Fruit fly (Drosophila melanogaster): ENCODE measurements around the gene CG4497.

CG4497 gene

DNA sequence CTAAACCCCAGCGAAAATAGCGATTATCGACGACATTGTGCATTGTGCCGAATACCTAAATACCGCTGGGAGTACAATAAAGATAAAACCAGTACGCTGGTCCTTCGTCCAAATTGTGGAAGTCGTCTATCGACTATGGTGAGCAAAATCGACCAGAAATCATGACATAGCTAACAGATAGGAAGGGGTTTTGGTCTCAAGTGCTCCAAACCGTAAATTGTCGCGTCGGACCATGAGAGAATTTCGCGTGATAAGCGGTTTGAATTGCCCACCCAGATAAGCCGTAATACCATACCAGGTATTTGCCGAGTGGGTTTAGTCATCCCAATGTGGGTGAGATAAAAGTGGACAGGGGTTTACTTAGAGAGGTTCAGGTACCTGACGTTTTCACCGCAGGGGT, 23.5 kb upstream of the CG4497 start:
- TF ChIP-seq HLH106 (tag; optimal IDR thresholded peaks at IDR 0.05), result no peak
- TF ChIP-seq Abd-B (GFP tag; optimal IDR thresholded peaks at IDR 0.05), result no peak
- no peak for TF ChIP-seq Dif (GFP tag; optimal IDR thresholded peaks at IDR 0.05; ENCODE audit: partially characterized antibody)
- TF ChIP-seq Hr78 (GFP tag; optimal IDR thresholded peaks at IDR 0.05), result no peak
- TF ChIP-seq Hr83 (GFP tag; optimal IDR thresholded peaks at IDR 0.05; ENCODE audit: poor library complexity, severe bottlenecking), result no peak
- TF ChIP-seq Sp1 (GFP tag; optimal IDR thresholded peaks at IDR 0.05), result no peak
- TF ChIP-seq CrebA (GFP tag; optimal IDR thresholded peaks at IDR 0.05; ENCODE audit: borderline replicate concordance), result peak; percentile 14
- TF ChIP-seq Dfd (GFP tag; optimal IDR thresholded peaks at IDR 0.05), result no peak
- TF ChIP-seq foxo (GFP tag; optimal IDR thresholded peaks at IDR 0.05), result peak in 1 of 2 experiments; percentile 5
- TF ChIP-seq woc (GFP tag; optimal IDR thresholded peaks at IDR 0.05), result no peak
- no peak for TF ChIP-seq CG9705 (GFP tag; optimal IDR thresholded peaks at IDR 0.05)
- TF ChIP-seq h (GFP tag; optimal IDR thresholded peaks at IDR 0.05), result peak; percentile 27
- no peak for TF ChIP-seq Rel (GFP tag; optimal IDR thresholded peaks at IDR 0.05)
- peak; percentile 44 for TF ChIP-seq Rel (tag; optimal IDR thresholded peaks at IDR 0.05)

DNA sequence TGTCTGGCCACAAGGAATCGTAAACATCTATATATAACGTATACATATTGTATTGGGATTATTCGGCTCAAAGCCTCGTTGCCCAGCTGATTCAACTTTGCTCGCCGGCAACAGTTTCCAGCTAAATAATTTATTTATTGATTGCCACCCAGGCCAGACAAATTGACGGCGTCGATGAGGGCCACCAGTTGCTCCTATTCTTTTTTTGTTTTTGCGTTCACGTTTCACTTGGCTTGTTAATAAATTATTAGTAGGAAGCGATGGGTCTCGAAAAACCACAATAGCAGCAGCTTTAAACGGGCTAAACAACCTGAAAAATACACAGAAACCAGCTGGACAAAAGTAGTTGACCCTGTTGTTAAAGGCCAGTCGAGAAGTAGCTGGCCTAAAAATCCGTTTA, 22.7 kb upstream of the CG4497 start:
- TF ChIP-seq psq (GFP tag; optimal IDR thresholded peaks at IDR 0.05) (no peak), brk (GFP tag; optimal IDR thresholded peaks at IDR 0.05) (no peak), rgr (GFP tag; optimal IDR thresholded peaks at IDR 0.05) (no peak), jim (GFP tag; optimal IDR thresholded peaks at IDR 0.05) (no peak), sv (GFP tag; optimal IDR thresholded peaks at IDR 0.05) (no peak), GATAd (GFP tag; optimal IDR thresholded peaks at IDR 0.05) (no peak), tai (GFP tag; optimal IDR thresholded peaks at IDR 0.05) (no peak), lola (GFP tag; optimal IDR thresholded peaks at IDR 0.05) (no peak)

DNA sequence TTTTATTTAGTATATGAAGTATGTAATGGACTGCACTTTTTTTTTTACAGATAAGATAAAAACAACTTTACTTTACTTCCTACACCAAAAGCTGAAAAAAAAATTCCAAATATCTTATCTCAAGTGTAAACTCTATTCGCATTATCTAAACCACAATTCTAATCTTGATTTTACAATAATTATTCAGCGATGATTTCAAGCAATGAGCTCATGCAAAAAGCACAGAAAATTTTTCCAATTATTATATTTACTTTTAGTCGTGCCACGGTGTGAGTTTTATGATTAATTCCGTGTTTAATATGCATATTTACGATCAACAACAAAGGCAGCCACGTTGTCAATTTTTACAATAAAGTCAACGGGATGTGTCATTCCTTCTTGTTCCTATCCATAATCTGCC, 21.9 kb upstream of the CG4497 start:
- TF ChIP-seq h (GFP tag; optimal IDR thresholded peaks at IDR 0.05), result no peak
- TF ChIP-seq dmrt93B (GFP tag; optimal IDR thresholded peaks at IDR 0.05), result no peak
- no peak for TF ChIP-seq Myc (optimal IDR thresholded peaks at IDR 0.05)
- TF ChIP-seq jim (GFP tag; optimal IDR thresholded peaks at IDR 0.05), result no peak
- TF ChIP-seq brk (GFP tag; optimal IDR thresholded peaks at IDR 0.05), result no peak
- TF ChIP-seq Dif (GFP tag; optimal IDR thresholded peaks at IDR 0.05; ENCODE audit: partially characterized antibody), result no peak

DNA sequence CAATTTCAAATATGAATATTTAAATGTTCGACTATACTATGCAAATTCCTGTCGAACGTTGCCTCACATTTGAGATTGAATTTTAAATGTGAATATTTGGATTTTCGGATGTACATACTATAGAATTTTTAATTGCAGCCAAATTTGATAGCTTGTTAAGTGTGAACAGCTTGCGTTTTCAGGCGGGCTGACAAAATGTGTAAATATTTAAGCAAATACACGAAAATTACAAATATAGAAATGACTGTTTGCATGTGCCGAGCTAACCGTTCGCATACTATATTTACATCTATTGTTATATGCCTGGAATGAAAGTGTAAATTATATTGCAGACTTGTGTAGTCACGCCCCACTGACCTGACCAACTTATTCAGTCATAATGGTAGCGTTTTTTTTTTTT, 21.3 kb upstream of the CG4497 start:
- TF ChIP-seq jim (GFP tag; optimal IDR thresholded peaks at IDR 0.05) (no peak), Hr83 (GFP tag; optimal IDR thresholded peaks at IDR 0.05; ENCODE audit: poor library complexity, severe bottlenecking) (no peak)

DNA sequence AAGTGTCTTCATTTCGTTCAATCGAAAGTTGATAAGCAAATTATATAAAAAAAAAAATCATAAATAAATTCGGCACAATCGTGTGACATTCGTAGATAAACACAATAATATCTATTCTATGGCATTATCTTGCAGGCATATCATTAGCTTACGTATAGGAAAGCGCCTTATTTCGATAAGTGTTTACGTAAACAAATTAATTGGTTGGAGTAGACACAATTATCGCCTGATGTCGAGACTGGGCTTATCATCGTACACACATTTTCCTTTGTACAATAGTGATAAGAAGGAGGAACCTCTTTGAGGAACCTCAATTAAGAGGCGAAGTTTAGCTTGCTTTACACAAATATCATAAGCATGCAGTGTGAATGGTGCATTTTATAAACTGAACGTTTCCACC, 20.5 kb upstream of the CG4497 start:
- TF ChIP-seq brk (GFP tag; optimal IDR thresholded peaks at IDR 0.05) (peak; percentile 2), Mio (GFP tag; optimal IDR thresholded peaks at IDR 0.05) (no peak)

DNA sequence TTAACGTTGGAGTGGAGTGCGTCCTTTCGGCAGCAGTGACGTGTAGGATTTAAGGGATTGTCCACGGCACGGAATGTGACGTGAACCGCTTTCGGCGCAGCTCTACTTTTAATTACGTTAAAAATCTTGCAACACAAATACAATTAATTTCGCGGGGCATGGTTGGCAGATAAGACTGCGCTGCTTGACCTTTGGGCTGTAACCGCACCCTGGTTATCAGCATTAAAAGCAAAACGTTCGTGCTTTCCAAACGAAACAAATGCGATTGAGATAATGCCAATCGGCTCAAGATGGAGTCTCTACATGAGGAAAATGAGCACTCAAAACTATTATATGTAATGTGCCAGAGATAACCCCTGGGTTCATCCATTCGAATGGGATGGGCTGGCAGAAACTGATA, 19.1 kb upstream of the CG4497 start:
- TF ChIP-seq pan (optimal IDR thresholded peaks at IDR 0.05) (no peak), brk (GFP tag; optimal IDR thresholded peaks at IDR 0.05) (no peak)

DNA sequence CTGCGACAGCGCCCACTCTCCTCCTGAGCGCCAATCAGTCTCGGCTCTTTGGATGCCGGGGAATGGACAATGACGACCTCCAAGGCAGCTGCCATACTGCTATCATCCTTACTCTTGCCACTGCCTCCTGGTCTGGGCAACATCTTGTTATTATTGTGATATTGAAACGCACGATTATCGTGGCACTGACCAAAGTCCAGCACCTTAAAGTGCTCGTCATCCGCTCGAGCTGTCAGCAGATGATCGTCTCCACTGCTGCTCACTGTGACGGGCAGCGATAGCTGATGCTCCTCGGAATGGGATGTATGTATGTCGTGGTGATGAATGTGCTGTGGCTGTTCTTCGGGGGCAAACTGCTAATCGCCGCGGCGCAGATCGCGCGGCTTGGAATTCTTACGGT, 13.3 kb upstream of the CG4497 start:
- TF ChIP-seq Dif (GFP tag; optimal IDR thresholded peaks at IDR 0.05; ENCODE audit: partially characterized antibody) (no peak), CrebA (GFP tag; optimal IDR thresholded peaks at IDR 0.05; ENCODE audit: borderline replicate concordance) (no peak), Myc (optimal IDR thresholded peaks at IDR 0.05) (no peak), dl (GFP tag; optimal IDR thresholded peaks at IDR 0.05; ENCODE audit: insufficient read depth in 1 of 2, partially characterized antibody in 2 of 2) (no peak), tai (GFP tag; optimal IDR thresholded peaks at IDR 0.05) (no peak), Mio (GFP tag; optimal IDR thresholded peaks at IDR 0.05) (no peak), Jra (GFP tag; optimal IDR thresholded peaks at IDR 0.05) (no peak)

DNA sequence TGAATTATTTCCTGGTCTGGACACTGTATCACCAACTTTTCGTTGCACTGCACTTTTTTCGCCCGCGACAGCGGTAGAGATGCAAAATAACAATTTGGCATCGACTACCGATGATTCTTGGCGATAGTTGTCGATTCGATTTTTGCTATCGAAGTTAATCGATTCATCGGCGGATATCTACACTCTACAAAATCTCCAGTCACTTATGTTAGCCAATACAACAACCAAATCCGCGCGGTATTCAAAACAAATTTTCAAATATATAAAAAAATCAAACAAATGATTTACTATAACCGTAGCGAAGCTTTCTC, 9.7 kb upstream of the CG4497 start, which contains the start of gene CG4502:
CG4502 (minus strand) TSS at position 93 of the 311 bp plus-strand sequence.
- no peak for TF ChIP-seq lola (GFP tag; optimal IDR thresholded peaks at IDR 0.05)
- no peak for TF ChIP-seq usp (GFP tag; optimal IDR thresholded peaks at IDR 0.05)
- no peak for TF ChIP-seq dmrt93B (GFP tag; optimal IDR thresholded peaks at IDR 0.05)
- TF ChIP-seq ey (GFP tag; optimal IDR thresholded peaks at IDR 0.05), result no peak
- TF ChIP-seq pan (optimal IDR thresholded peaks at IDR 0.05), result no peak
- TF ChIP-seq Hnf4 (GFP tag; optimal IDR thresholded peaks at IDR 0.05), result peak; percentile 61
- TF ChIP-seq dl (GFP tag; optimal IDR thresholded peaks at IDR 0.05; ENCODE audit: insufficient read depth in 1 of 2, partially characterized antibody in 2 of 2), result no peak
- TF ChIP-seq rgr (GFP tag; optimal IDR thresholded peaks at IDR 0.05), result no peak
- TF ChIP-seq N (GFP tag; optimal IDR thresholded peaks at IDR 0.05), result no peak
- TF ChIP-seq CG9705 (GFP tag; optimal IDR thresholded peaks at IDR 0.05), result no peak
- peak; percentile 87 for TF ChIP-seq psq (GFP tag; optimal IDR thresholded peaks at IDR 0.05)
- TF ChIP-seq foxo (GFP tag; optimal IDR thresholded peaks at IDR 0.05), result peak in 1 of 2 experiments; percentile 13
- peak; percentile 29 for TF ChIP-seq Sp1 (GFP tag; optimal IDR thresholded peaks at IDR 0.05)
- TF ChIP-seq Vsx2 (GFP tag; optimal IDR thresholded peaks at IDR 0.05; ENCODE audit: partially characterized antibody), result peak; percentile 41
- TF ChIP-seq fru (GFP tag; optimal IDR thresholded peaks at IDR 0.05), result peak; percentile 12
- TF ChIP-seq Jra (GFP tag; optimal IDR thresholded peaks at IDR 0.05), result no peak
- peak; percentile 63 for TF ChIP-seq brk (GFP tag; optimal IDR thresholded peaks at IDR 0.05)
- no peak for TF ChIP-seq Dif (GFP tag; optimal IDR thresholded peaks at IDR 0.05; ENCODE audit: partially characterized antibody)
- TF ChIP-seq HLH106 (tag; optimal IDR thresholded peaks at IDR 0.05), result no peak
- TF ChIP-seq h (GFP tag; optimal IDR thresholded peaks at IDR 0.05), result peak; percentile 62
- no peak for TF ChIP-seq Rel (GFP tag; optimal IDR thresholded peaks at IDR 0.05)
- peak; percentile 89 for TF ChIP-seq Rel (tag; optimal IDR thresholded peaks at IDR 0.05)
